Fruit fly (Drosophila melanogaster) whole organism, adult: ENCODE measurements around the gene CG3184.

Experiments used
- CG11617 ChIP-seq: fragments of 200-800 bp; sonication (Bioruptor generic); optimal IDR thresholded peaks from 2 replicates; lab custom pipeline; 2017; ENCODE audit warnings: mild to moderate bottlenecking, missing biosample characterization, missing genetic modification reagents, missing genetic modification characterization
- CG12768 ChIP-seq: fragments of 200-800 bp; sonication (Bioruptor generic); optimal IDR thresholded peaks from 2 replicates; lab custom pipeline; 2017; ENCODE audit warnings: missing biosample characterization, missing genetic modification characterization, mild to moderate bottlenecking, moderate library complexity, missing genetic modification reagents
- CG14711 ChIP-seq: fragments of 200-800 bp; sonication (Bioruptor generic); optimal IDR thresholded peaks from 2 replicates; lab custom pipeline; 2018; ENCODE audit warnings: missing biosample characterization, mild to moderate bottlenecking, missing genetic modification characterization, moderate library complexity
- CG1620 ChIP-seq: fragments of 200-800 bp; sonication (Bioruptor generic); optimal IDR thresholded peaks from 2 replicates; lab custom pipeline; 2016; ENCODE audit warnings: missing biosample characterization, missing genetic modification characterization
- CG33017 ChIP-seq: fragments of 200-800 bp; sonication (Bioruptor generic); optimal IDR thresholded peaks from 2 replicates; lab custom pipeline; 2018; ENCODE audit warnings: missing biosample characterization, mild to moderate bottlenecking, missing genetic modification characterization, moderate library complexity
- CG7045 ChIP-seq: fragments of 200-800 bp; sonication (Bioruptor generic); optimal IDR thresholded peaks from 2 replicates; lab custom pipeline; 2017; ENCODE audit warnings: missing biosample characterization, mild to moderate bottlenecking, missing genetic modification characterization
- CG7101 ChIP-seq: fragments of 200-800 bp; sonication (Bioruptor generic); optimal IDR thresholded peaks from 2 replicates; lab custom pipeline; 2018; ENCODE audit warnings: missing biosample characterization, mild to moderate bottlenecking, missing genetic modification characterization, moderate library complexity
- Clk ChIP-seq: fragments of 200-800 bp; sonication (Bioruptor generic); optimal IDR thresholded peaks from 2 replicates; lab custom pipeline; 2017; ENCODE audit warnings: missing biosample characterization, missing genetic modification characterization
- Crg-1 ChIP-seq: fragments of 200-800 bp; sonication (Bioruptor generic); optimal IDR thresholded peaks from 2 replicates; lab custom pipeline; 2016; ENCODE audit warnings: missing biosample characterization, missing genetic modification characterization
- Hr96 ChIP-seq: fragments of 200-800 bp; sonication (Bioruptor generic); optimal IDR thresholded peaks from 2 replicates; lab custom pipeline; 2016; ENCODE audit warnings: missing biosample characterization, missing genetic modification characterization
- Mnt ChIP-seq: fragments of 200-800 bp; sonication (Bioruptor generic); optimal IDR thresholded peaks from 2 replicates; lab custom pipeline; 2016; ENCODE audit warnings: missing biosample characterization, mild to moderate bottlenecking, missing genetic modification characterization
- bab1 ChIP-seq: fragments of 200-800 bp; sonication (Bioruptor generic); optimal IDR thresholded peaks from 3 replicates; lab custom pipeline; 2019; ENCODE audit warnings: missing biosample characterization, mild to moderate bottlenecking, missing genetic modification characterization, moderate library complexity
- cic ChIP-seq: fragments of 200-800 bp; sonication (Bioruptor generic); optimal IDR thresholded peaks from 2 replicates; lab custom pipeline; 2017; ENCODE audit warnings: missing biosample characterization, mild to moderate bottlenecking, missing genetic modification characterization, moderate library complexity
- cnc ChIP-seq, 2 experiments: fragments of >200 bp; optimal IDR thresholded peaks; 2 replicates each; lab custom pipeline; 2017
- kay ChIP-seq: fragments of 200-800 bp; sonication (Bioruptor generic); peaks from one replicate; lab custom pipeline; 2016; ENCODE audit warnings: missing biosample characterization, missing genetic modification characterization, borderline replicate concordance
- ovo ChIP-seq: fragments of 200-800 bp; sonication (Bioruptor generic); optimal IDR thresholded peaks from 2 replicates; lab custom pipeline; 2016; ENCODE audit warnings: missing biosample characterization, missing genetic modification characterization
- pad ChIP-seq: fragments of 200-800 bp; sonication (Bioruptor generic); optimal IDR thresholded peaks from 3 replicates; lab custom pipeline; 2017; ENCODE audit warnings: missing biosample characterization, missing genetic modification characterization, mild to moderate bottlenecking, moderate library complexity, missing genetic modification reagents
- tj ChIP-seq: fragments of 200-800 bp; sonication (Bioruptor generic); optimal IDR thresholded peaks from 3 replicates; lab custom pipeline; 2017; ENCODE audit warnings: missing biosample characterization, mild to moderate bottlenecking, missing genetic modification characterization, moderate library complexity
- toe ChIP-seq: fragments of 200-800 bp; sonication (Bioruptor generic); optimal IDR thresholded peaks from 2 replicates; lab custom pipeline; 2016; ENCODE audit warnings: missing biosample characterization, missing genetic modification characterization

The CG3184 gene

DNA sequence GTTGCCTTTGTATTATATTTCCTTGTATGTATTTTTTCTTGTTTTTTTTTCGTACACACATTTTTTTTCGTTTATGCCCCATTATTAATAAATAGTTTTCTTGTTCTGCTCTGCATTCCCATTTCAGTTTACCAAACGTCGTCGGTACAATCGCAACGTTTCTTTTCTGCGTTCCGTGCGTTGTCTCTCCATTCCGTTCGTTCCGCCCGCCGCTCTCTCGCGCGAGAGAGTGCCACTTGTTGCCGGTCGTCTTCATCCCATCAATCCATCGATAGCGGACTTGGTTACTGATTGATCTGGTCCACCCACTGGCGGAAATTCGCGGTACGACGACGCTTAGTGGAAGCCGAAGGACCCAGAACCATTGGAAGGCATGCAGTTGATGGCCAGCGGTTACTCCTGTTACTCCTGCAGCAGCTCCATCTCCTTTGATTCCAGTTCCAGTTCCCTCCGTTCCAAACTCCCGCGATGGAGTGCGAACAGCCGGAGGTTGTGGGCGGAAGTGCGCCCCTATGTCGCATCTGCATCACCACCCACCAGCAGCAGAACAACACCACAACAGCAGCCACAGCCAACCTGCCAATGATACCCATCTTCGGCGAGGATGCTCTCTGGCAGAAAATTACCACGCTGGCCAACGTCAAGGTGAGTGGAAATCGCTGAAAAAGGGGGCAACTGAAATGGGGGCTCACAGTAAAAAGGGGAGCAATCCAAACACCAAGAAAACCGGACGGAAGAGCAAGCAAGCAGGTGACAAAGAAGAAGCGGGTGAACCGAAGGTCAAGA lies 20.9 kb upstream of the CG3184 start:
- TF ChIP-seq toe (GFP tag; lab: Kevin White, UChicago): no peak
- TF ChIP-seq CG33017 (tag; lab: Kevin White, UChicago): no peak
- no peak for TF ChIP-seq Hr96
- TF ChIP-seq cic (GFP tag; lab: Kevin White, UChicago): no peak
- no peak for TF ChIP-seq pad

DNA sequence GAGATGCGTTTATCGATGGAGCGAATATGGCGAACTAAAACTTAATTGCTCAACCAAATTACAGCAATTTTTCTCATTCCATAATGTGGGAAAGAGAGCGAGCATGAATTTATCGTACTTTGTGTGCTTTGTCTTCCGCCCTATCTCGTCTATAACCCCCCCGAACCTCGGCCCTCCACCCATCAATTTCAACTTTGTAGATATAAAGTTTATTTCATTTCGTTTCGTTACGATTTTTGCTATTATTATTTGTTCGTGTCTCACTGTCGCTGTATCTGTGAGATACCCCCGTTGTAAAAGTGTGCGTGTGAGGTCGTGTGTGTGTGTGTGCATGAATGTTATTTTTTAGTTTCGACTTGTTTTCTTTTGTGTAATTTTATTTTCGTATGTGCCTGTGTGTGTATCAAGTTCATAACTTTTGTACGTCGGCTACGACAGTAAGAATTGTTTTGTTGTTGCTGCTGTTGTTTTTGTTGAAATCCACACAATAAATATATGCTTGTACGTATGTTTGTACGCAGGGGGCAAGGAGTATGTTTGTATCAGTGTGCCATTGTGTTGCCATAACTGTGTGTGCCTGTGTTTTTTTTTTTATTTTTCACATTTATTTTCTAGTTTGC lies 20.1 kb upstream of the CG3184 start:
- TF ChIP-seq kay (GFP tag; lab: Kevin White, UChicago): no peak
- no peak for TF ChIP-seq CG1620 (GFP tag; lab: Kevin White, UChicago)
- no peak for TF ChIP-seq CG7101 (tag; lab: Kevin White, UChicago)
- TF ChIP-seq cic (GFP tag; lab: Kevin White, UChicago): peak; percentile 52
- no peak for TF ChIP-seq CG11617

DNA sequence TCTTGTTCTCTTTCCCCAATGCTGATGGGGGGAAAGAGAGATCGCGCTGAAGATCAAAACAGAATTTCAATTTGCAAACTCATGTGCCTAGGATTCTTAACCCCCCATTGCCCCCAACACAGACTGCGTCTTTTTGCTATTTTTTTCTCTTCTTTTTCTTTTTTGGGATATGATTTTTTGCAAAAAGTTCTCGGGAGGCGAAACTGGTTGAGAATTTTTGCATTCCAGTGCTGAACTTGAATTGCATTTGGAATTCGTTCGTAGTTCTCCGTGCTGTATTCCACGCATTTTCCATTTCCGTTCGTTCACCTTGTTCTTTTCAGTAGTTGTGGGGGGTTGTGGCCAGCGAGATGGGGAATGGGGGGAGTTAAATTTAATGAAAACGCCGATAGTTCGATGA lies 19.6 kb upstream of the CG3184 start:
- TF ChIP-seq CG1620 (GFP tag; lab: Kevin White, UChicago) (no peak), CG12768 (GFP tag; lab: Kevin White, UChicago) (no peak)

DNA sequence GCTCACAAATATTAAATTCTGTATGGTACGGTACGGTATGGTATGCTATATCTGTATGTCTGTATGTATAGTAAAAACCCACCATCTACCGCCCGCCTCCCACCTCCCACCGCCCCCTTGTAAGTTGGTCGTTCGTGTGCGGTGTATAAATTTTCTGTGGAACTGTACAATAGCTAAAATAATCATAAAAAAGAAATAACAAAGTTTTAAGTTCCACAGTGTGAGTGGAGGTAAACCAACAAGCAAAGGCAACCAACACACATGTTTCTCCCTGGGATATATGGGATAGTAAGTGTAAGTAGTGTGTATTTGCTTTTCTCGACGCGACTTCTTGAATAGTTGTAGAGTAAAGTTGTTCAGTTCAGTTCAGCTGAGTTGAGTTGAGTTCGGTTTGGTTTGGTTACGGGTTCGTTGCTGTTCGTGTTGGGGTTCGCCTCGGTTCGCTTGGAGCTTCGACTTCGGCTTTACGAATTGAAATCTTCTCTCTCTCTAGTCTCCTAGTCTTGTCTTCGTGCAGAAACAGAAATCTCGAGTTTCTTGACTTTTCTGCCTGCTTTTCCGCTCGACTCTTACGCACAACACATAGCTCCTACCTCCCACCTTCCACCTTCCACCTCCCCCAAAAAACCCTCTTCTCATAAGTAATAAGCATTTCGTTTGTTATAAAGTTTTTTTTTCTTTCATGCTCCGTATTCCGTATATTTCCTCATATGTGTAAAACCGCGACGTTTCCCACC lies 18.2 kb upstream of the CG3184 start:
- TF ChIP-seq cic (GFP tag; lab: Kevin White, UChicago) (peak; percentile 67), Mnt (GFP tag; lab: Kevin White, UChicago) (no peak), CG33017 (tag; lab: Kevin White, UChicago) (no peak), tj (GFP tag; lab: Kevin White, UChicago) (no peak), bab1 (GFP tag; lab: Kevin White, UChicago) (peak; percentile 23)

DNA sequence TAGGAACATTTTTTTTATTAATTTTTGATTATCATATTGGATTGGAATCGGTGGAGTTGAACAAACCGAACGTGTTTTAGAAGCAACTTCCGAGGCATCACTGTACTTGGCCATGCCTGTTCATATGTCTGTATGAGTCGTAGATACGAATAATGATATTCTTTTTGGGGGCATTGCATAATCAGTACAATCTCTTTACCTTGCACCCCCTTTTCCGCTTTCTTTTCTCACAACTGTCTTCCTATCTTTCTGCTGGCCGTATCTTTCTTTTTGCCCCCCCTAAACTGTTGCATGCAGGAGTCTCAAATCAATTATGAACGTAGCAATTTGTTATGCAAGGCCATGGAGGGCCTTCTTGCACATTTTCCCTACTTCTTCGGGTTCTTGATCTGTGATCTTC lies 17.3 kb upstream of the CG3184 start:
- TF ChIP-seq CG7101 (tag; lab: Kevin White, UChicago) (no peak), bab1 (GFP tag; lab: Kevin White, UChicago) (no peak), CG12768 (GFP tag; lab: Kevin White, UChicago) (no peak), Crg-1 (GFP tag; lab: Kevin White, UChicago) (no peak), Mnt (GFP tag; lab: Kevin White, UChicago) (no peak), CG14711 (tag; lab: Kevin White, UChicago) (no peak), toe (GFP tag; lab: Kevin White, UChicago) (no peak)

DNA sequence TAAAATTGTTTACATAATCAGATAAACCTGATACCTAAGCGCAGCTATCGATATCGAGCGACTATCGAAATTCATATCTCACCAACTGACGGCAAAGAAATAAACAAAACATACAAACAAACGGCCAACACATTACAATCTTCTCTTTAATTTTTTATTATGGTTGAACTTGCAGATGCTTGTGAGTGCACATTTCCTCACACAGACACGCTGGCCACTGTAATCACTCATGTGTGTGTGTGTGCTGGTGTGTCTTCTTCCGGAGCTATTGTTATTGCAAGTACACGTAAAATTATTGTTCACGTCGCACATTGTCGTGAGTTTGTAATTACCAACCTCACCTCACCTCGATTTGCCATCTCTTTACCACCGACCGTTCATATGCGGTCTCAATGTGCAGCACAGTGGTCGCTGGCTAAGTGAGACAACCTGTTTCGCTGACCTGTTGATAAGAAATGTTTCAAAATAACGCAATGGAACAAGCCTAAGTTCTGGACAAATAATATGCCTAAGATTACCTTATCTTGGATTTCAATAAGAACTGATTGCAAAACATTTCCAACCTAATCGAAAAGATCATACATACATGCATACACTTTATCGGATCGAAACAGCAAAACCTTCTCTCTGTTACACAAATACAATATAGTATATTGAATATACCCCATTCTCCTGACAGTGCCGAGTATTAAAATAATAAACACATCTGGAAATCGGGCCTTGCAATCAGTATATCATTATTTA lies 16.7 kb upstream of the CG3184 start:
- peak; percentile 47 for TF ChIP-seq Hr96
- peak; percentile 0 for TF ChIP-seq CG14711 (tag; lab: Kevin White, UChicago)
- peak; percentile 33 for TF ChIP-seq Mnt (GFP tag; lab: Kevin White, UChicago)
- peak; percentile 24 for TF ChIP-seq CG11617
- TF ChIP-seq CG7101 (tag; lab: Kevin White, UChicago): peak; percentile 24
- peak; percentile 6 for TF ChIP-seq toe (GFP tag; lab: Kevin White, UChicago)
- TF ChIP-seq tj (GFP tag; lab: Kevin White, UChicago): peak; percentile 87
- TF ChIP-seq CG7045 (GFP tag; lab: Kevin White, UChicago): peak; percentile 2
- TF ChIP-seq Clk (GFP tag; lab: Kevin White, UChicago): no peak
- TF ChIP-seq cic (GFP tag; lab: Kevin White, UChicago): peak; percentile 66
- TF ChIP-seq CG12768 (GFP tag; lab: Kevin White, UChicago): peak; percentile 13
- no peak for TF ChIP-seq bab1 (GFP tag; lab: Kevin White, UChicago)
- TF ChIP-seq ovo (GFP tag; lab: Kevin White, UChicago): no peak
- no peak for TF ChIP-seq pad

DNA sequence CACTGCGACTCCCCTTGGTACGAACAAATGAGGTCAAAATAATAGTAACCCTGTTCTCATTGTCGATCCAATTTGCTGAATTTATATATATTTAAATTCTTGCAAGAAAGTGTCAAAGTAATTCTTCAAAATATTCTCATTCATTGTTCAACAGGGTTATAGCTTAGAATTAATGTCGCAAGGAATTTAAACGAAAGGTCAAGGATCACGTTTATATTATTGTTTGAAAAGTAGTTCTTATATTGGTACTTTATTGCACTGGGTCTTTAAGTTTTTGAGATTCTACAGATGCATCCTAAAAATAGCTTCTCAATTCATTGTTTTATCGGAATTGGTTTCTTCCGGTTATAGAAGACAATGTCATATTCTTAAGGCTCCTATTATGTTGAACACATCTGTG lies 15.4 kb upstream of the CG3184 start:
- TF ChIP-seq CG33017 (tag; lab: Kevin White, UChicago) (no peak), ovo (GFP tag; lab: Kevin White, UChicago) (no peak), tj (GFP tag; lab: Kevin White, UChicago) (no peak), CG14711 (tag; lab: Kevin White, UChicago) (no peak), cic (GFP tag; lab: Kevin White, UChicago) (no peak), pad (no peak), kay (GFP tag; lab: Kevin White, UChicago) (no peak), cnc (optimal IDR thresholded peaks at IDR 0.05; lab: Kevin White, UChicago) (no peak), CG7101 (tag; lab: Kevin White, UChicago) (no peak), CG12768 (GFP tag; lab: Kevin White, UChicago) (no peak), Crg-1 (GFP tag; lab: Kevin White, UChicago) (no peak)
